Worm (Caenorhabditis elegans): ENCODE measurements around the gene gphr-1.

DNA sequence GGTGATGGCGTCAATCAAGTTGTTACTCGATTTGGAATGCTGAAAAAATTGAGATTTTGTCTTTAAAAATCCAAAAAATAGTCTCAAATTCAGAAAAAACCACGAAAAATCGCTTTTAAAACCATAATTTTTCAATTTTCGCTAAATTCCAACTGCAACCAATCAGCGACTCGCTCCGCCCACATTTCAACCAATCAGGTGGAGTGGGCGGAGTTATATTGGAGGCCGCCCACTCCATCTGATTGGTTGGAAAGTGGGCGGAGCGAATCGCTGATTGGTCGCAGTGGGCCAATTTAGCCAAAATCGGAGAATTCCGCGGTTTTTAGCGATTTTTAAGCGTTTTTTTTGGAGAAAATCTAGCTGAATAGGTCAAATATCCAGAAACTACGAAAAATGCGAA lies 51.0 kb downstream of the gphr-1 start:
- no peak for TF ChIP-seq flt-1 (GFP tag; IDR thresholded peaks at IDR 0.05)
- no peak for TF ChIP-seq cog-1 (tag; optimal IDR thresholded peaks at IDR 0.05)
- TF ChIP-seq ztf-23 (GFP tag; IDR thresholded peaks at IDR 0.05) = no peak
- TF ChIP-seq tab-1 (GFP tag; IDR thresholded peaks at IDR 0.05) = no peak
- TF ChIP-seq ztf-29 (GFP tag; IDR thresholded peaks at IDR 0.05) = no peak
- no peak for TF ChIP-seq T22C8.4 (GFP tag; IDR thresholded peaks at IDR 0.05)
